Worm (Caenorhabditis elegans): ENCODE results near the gene Y75B8A.32.

DNA sequence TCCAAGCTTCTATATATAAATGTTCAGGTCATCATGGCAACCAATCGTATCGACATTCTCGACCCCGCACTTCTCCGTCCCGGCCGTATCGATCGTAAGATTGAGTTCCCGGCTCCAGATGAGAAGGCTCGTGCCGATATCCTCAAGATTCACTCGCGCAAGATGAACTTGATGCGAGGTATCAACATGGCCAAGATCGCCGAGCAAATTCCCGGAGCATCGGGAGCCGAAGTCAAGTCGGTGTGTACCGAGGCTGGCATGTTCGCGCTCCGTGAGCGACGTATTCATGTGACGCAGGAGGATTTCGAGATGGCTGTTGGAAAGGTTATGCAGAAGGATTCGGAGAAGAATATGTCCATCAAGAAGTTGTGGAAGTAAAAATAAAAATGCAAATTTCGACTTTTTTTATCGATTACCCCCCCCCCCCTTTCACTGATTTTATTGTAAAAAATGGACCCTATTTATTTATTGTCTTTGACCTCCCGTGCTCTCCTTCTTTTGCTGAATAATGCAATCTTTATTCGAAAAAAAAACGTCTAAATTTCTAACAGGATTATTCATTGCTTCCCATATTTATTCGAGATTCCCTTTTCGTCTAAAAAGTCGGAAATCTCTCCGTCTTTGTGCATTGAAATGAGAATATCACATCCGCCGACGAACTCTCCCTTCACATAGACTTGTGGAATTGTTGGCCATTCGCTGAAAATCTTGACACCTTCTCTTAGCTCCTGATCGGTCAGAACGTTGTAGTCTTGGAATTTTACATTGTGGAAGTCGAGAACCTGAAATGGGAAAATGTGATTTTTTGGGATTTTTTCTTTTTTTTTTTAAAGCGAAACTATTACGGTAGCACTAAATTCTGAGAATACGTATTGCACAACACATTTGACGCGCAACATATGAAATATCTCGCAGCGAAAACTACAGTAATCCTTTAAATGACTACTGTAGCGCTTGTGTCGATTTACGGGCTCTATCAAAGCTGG, 14.0 kb upstream of the Y75B8A.32 start:
- no peak for TF ChIP-seq lsy-27 (tag; optimal IDR thresholded peaks at IDR 0.05; ENCODE audit: borderline replicate concordance, insufficient read depth)
- TF ChIP-seq zim-3 (tag; optimal IDR thresholded peaks at IDR 0.05): no peak
- peak; percentile 1 for TF ChIP-seq dpl-1 (GFP tag; optimal IDR thresholded peaks at IDR 0.05)
- TF ChIP-seq lsl-1 (GFP tag; optimal IDR thresholded peaks at IDR 0.05): no peak
- TF ChIP-seq snpc-4 (GFP tag; optimal IDR thresholded peaks at IDR 0.05): no peak
- TF ChIP-seq snpc-4 (tag; optimal IDR thresholded peaks at IDR 0.05): no peak
